Worm (Caenorhabditis elegans): ENCODE data around the gene K04C2.3.

The K04C2.3 gene

DNA sequence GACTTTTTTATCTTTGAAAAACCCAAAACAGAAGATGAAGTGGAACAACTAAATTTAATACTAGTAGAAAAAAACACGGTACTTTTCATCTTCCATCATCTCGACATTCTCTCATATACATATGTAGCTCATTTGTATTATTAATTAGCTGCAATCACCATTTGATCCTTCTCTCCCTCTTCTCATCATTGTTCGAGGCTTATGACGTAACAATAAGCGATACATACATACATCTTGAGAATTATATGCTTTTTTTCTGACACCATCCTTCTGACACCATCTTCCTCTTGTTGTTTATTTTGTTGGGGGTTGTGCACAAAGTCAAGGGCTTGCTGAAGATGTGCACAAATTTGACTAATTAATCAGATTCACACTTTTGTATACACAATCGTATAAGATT lies 35.6 kb upstream of the K04C2.3 start:
- TF ChIP-seq ztf-4 (tag; optimal IDR thresholded peaks at IDR 0.05) = no peak
- no peak for TF ChIP-seq nhr-21 (tag; optimal IDR thresholded peaks at IDR 0.05)
- no peak for TF ChIP-seq blmp-1 (tag; optimal IDR thresholded peaks at IDR 0.05; ENCODE audit: insufficient read depth)
- no peak for TF ChIP-seq ceh-16 (tag; optimal IDR thresholded peaks at IDR 0.05)
- no peak for TF ChIP-seq ztf-1 (GFP tag; conservative IDR thresholded peaks at IDR 0.05)
- TF ChIP-seq ama-1 (optimal IDR thresholded peaks at IDR 0.05) = no peak
- TF ChIP-seq ceh-82 (tag; optimal IDR thresholded peaks at IDR 0.05) = no peak
- no peak for TF ChIP-seq sma-9 (GFP tag; optimal IDR thresholded peaks at IDR 0.05)
- TF ChIP-seq sma-9 (tag; optimal IDR thresholded peaks at IDR 0.05) = no peak

DNA sequence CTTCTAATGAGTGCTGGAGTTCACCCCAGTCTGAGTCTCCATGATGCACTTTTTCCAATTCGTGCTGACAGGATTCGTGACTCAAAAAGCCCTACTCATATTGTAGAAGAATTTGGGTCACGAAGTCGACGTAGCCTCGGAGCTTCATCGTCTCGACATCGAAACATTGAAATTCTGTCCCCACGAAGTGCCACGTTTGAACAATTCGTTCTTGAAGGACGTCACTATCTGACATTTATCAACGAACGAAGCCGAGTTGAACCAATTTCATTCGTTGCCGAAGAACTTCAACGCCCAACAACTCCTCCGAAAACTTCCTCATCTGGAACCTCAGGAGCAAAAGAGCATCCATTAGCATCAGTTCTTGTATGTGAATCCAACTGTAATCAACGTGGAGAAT lies 33.8 kb upstream of the K04C2.3 start:
- TF ChIP-seq unc-62 (GFP tag; optimal IDR thresholded peaks at IDR 0.05) (no peak), mdl-1 (tag; optimal IDR thresholded peaks at IDR 0.05) (no peak), snpc-4 (tag; optimal IDR thresholded peaks at IDR 0.05) (no peak), unc-55 (GFP tag; optimal IDR thresholded peaks at IDR 0.05) (no peak), peb-1 (tag; optimal IDR thresholded peaks at IDR 0.05) (no peak), zag-1 (tag; optimal IDR thresholded peaks at IDR 0.05) (no peak), Y55F3AM.14 (GFP tag; optimal IDR thresholded peaks at IDR 0.05) (no peak), C34F6.9 (tag; optimal IDR thresholded peaks at IDR 0.05) (no peak), skn-1 (tag; optimal IDR thresholded peaks at IDR 0.05) (no peak), elt-1 (tag; optimal IDR thresholded peaks at IDR 0.05) (no peak), gmeb-1 (tag; optimal IDR thresholded peaks at IDR 0.05) (no peak), F13H6.1 (tag; optimal IDR thresholded peaks at IDR 0.05) (no peak), nhr-11 (tag; optimal IDR thresholded peaks at IDR 0.05) (no peak), ztf-11 (tag; optimal IDR thresholded peaks at IDR 0.05) (no peak), alr-1 (tag; optimal IDR thresholded peaks at IDR 0.05) (no peak), mbf-1 (tag; optimal IDR thresholded peaks at IDR 0.05) (no peak), lin-11 (tag; optimal IDR thresholded peaks at IDR 0.05) (no peak), ZK546.5 (tag; optimal IDR thresholded peaks at IDR 0.05) (no peak), aly-2 (tag; optimal IDR thresholded peaks at IDR 0.05) (no peak)

DNA sequence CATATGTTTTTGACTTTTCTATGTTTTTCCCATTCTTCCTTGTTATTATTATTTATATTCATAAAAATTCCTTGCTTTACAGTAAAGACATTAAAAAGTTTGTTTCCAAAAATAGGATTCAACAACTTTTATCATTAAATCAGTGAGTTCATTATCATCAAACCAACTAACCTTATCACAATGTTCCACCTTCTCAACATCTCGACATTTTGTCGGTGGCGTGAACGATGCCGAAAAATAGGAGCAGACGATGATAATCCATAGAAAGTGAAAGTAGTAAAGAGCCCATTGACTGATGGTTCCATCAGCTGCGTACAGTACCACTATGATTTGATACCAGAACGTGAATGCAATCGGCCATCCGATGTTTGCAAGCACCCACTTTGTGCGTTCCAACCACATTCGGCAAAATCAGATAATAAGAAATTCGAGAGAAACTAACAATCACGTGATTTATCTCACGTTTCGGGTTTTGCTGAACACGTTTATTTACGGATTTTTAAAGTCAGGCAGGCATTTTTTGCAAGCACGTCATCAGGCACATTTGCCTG lies 24.2 kb upstream of the K04C2.3 start, which contains the start of gene dhhc-5:
dhhc-5 (minus strand) TSS at position 406 of the 551 bp plus-strand sequence.
- no peak for TF ChIP-seq R02D3.7 (tag; optimal IDR thresholded peaks at IDR 0.05)
- TF ChIP-seq blmp-1 (tag; optimal IDR thresholded peaks at IDR 0.05; ENCODE audit: insufficient read depth) = no peak
- no peak for TF ChIP-seq ztf-4 (tag; optimal IDR thresholded peaks at IDR 0.05)
- no peak for TF ChIP-seq unc-55 (GFP tag; optimal IDR thresholded peaks at IDR 0.05)
- TF ChIP-seq mdl-1 (tag; optimal IDR thresholded peaks at IDR 0.05) = no peak
- no peak for TF ChIP-seq peb-1 (tag; optimal IDR thresholded peaks at IDR 0.05)
- TF ChIP-seq fos-1 (tag; optimal IDR thresholded peaks at IDR 0.05) = peak; percentile 21
- TF ChIP-seq egl-27 (tag; optimal IDR thresholded peaks at IDR 0.05) = no peak
- TF ChIP-seq sem-4 (tag; optimal IDR thresholded peaks at IDR 0.05) = no peak
- TF ChIP-seq ztf-1 (GFP tag; conservative IDR thresholded peaks at IDR 0.05) = no peak
- peak; percentile 50 for TF ChIP-seq sma-9 (GFP tag; optimal IDR thresholded peaks at IDR 0.05)
- TF ChIP-seq sma-9 (tag; optimal IDR thresholded peaks at IDR 0.05) = no peak

DNA sequence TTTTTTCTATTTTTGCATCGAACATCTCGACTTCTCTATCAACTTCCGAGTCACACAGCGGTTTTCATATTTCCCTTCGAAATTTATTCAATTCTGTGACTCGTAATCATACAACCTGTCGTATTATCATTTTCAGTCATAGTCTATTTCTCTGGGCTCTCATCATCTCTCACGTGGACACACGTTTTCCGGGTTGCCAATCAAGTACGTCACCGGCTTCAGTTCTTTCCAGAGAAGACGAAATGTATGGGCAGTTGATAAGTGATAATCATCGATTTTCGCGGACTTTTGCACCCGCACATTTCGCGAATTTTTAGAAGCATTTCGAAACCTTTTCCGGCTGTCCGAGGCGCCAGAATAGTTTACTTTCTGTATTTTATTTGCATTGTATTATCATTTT lies 22.6 kb upstream of the K04C2.3 start, which contains the start of gene srv-1:
srv-1 (plus strand) TSS at position 131 of the 400 bp plus-strand sequence.
- TF ChIP-seq F13H6.1 (tag; optimal IDR thresholded peaks at IDR 0.05) (peak; percentile 36), nhr-237 (tag; optimal IDR thresholded peaks at IDR 0.05) (no peak), fos-1 (tag; optimal IDR thresholded peaks at IDR 0.05) (peak; percentile 83), crh-2 (tag; optimal IDR thresholded peaks at IDR 0.05) (peak; percentile 54), nhr-129 (tag; optimal IDR thresholded peaks at IDR 0.05) (no peak), sma-9 (GFP tag; optimal IDR thresholded peaks at IDR 0.05) (peak; percentile 85), sma-9 (tag; optimal IDR thresholded peaks at IDR 0.05) (no peak), mab-5 (tag; optimal IDR thresholded peaks at IDR 0.05) (no peak), alr-1 (tag; optimal IDR thresholded peaks at IDR 0.05) (no peak), Y55F3AM.14 (GFP tag; optimal IDR thresholded peaks at IDR 0.05) (no peak), C34F6.9 (tag; optimal IDR thresholded peaks at IDR 0.05) (no peak)

DNA sequence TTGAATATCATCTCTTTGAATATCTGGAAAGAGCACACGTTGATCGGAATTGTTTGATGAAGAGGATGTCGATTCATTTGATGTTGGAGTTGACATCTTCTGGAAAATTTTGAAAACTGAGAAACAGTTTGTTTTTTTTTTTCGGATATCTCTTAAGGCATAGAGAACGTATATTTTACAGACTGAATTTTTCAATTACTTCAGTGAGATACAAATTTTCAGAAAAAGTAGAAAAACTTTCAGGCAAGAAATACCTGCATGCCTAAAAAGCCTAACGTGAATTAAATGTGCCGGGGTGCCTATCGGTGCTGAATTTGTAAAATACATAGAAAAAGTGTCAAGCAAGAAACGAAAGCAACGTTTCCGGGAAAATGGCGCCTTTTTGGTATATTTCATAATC lies 16.2 kb upstream of the K04C2.3 start, which contains the start of gene zak-1:
zak-1 (minus strand) TSS at position 101 of the 400 bp plus-strand sequence.
- TF ChIP-seq aly-2 (tag; optimal IDR thresholded peaks at IDR 0.05) = no peak
- no peak for TF ChIP-seq snpc-4 (tag; optimal IDR thresholded peaks at IDR 0.05)
- TF ChIP-seq C34F6.9 (tag; optimal IDR thresholded peaks at IDR 0.05) = no peak
- TF ChIP-seq nhr-237 (tag; optimal IDR thresholded peaks at IDR 0.05) = no peak
- TF ChIP-seq blmp-1 (tag; optimal IDR thresholded peaks at IDR 0.05; ENCODE audit: insufficient read depth) = no peak
- TF ChIP-seq unc-62 (GFP tag; optimal IDR thresholded peaks at IDR 0.05) = no peak
- no peak for TF ChIP-seq gmeb-1 (tag; optimal IDR thresholded peaks at IDR 0.05)
- TF ChIP-seq sem-4 (tag; optimal IDR thresholded peaks at IDR 0.05) = no peak
- no peak for TF ChIP-seq egl-27 (tag; optimal IDR thresholded peaks at IDR 0.05)
- TF ChIP-seq ztf-4 (tag; optimal IDR thresholded peaks at IDR 0.05) = no peak
- TF ChIP-seq elt-3 (tag; optimal IDR thresholded peaks at IDR 0.05) = no peak

Data from whole organism, L2 larva.